Worm (Caenorhabditis elegans): ENCODE measurements around the gene fbxa-153.

- no peak for TF ChIP-seq ama-1 (optimal IDR thresholded peaks at IDR 0.05)
- TF ChIP-seq ceh-36 (tag; optimal IDR thresholded peaks at IDR 0.05) = no peak
These were observed 50.5 kb downstream of the fbxa-153 start for ce11 chrV:15559729-15560128.

All from whole organism, early embryonic.